Worm (Caenorhabditis elegans) whole organism, L1 larva: ENCODE measurements around the gene hsp-4.

Source experiments
- C04F5.9 ChIP-seq: sonication (generic microtip); optimal IDR thresholded peaks from 2 replicates; lab custom pipeline; 2016; ENCODE audit warnings: missing genetic modification characterization, missing compliant biosample characterization
- C16A3.4 ChIP-seq: fragments of 150-350 bp; optimal IDR thresholded peaks from 2 replicates; lab custom pipeline; 2014; ENCODE audit warnings: missing biosample characterization, missing genetic modification characterization
- F16B12.6 ChIP-seq: fragments of 150-350 bp; optimal IDR thresholded peaks from 2 replicates; lab custom pipeline; 2014; ENCODE audit warnings: missing biosample characterization, missing genetic modification characterization
- Y116A8C.19 ChIP-seq: sonication (generic microtip); optimal IDR thresholded peaks from 2 replicates; lab custom pipeline; 2016; ENCODE audit warnings: missing compliant biosample characterization, missing genetic modification characterization, borderline replicate concordance
- alr-1 ChIP-seq: fragments of 200-800 bp; sonication (Bioruptor generic); optimal IDR thresholded peaks from 2 replicates; lab custom pipeline; 2018; ENCODE audit warnings: borderline replicate concordance, mild to moderate bottlenecking, missing genetic modification characterization, missing compliant biosample characterization
- ceh-8 ChIP-seq: fragments of 200-800 bp; sonication (Bioruptor generic); optimal IDR thresholded peaks from 2 replicates; lab custom pipeline; 2018; ENCODE audit warnings: mild to moderate bottlenecking, missing genetic modification characterization, moderate library complexity, missing compliant biosample characterization
- ces-1 ChIP-seq: fragments of 150-350 bp; optimal IDR thresholded peaks from 2 replicates; lab custom pipeline; 2014; ENCODE audit warnings: missing biosample characterization, missing genetic modification reagents, missing genetic modification characterization
- dpl-1 ChIP-seq, 3 experiments: fragments of 150-350 bp in 2 of 3; sonication (generic microtip) in 1 of 3; optimal IDR thresholded peaks; 2 replicates each; lab custom pipeline; 2014 to 2017; ENCODE audit warnings: missing biosample characterization in 3 of 3, missing genetic modification characterization in 3 of 3, missing genetic modification reagents in 3 of 3
- dsc-1 ChIP-seq: sonication (generic microtip); optimal IDR thresholded peaks from 2 replicates; lab custom pipeline; 2016; ENCODE audit warnings: mild to moderate bottlenecking, missing genetic modification characterization, missing compliant biosample characterization
- efl-1 ChIP-seq, 4 experiments: fragments of 150-350 bp; optimal IDR thresholded peaks in 3 of 4; peaks in 1 of 4; 1 replicate in 1 of 4; 2 replicates in 3 of 4; lab custom pipeline; 2014; ENCODE audit warnings: missing biosample characterization in 2 of 4, missing genetic modification characterization in 2 of 4, missing genetic modification reagents in 2 of 4
- egl-27 ChIP-seq, 2 experiments: fragments of 150-350 bp in 1 of 2; sonication (generic microtip); optimal IDR thresholded peaks; 3 replicates each; lab custom pipeline; 2017 to 2018; ENCODE audit warnings: missing biosample characterization in 2 of 2, missing genetic modification characterization in 2 of 2, missing genetic modification reagents in 2 of 2
- elt-2 ChIP-seq: sonication (generic microtip); optimal IDR thresholded peaks from 2 replicates; lab custom pipeline; 2016; ENCODE audit warnings: missing genetic modification characterization, mild to moderate bottlenecking, inconsistent platforms, missing compliant biosample characterization, missing genetic modification reagents
- fkh-10 ChIP-seq: sonication (generic microtip); optimal IDR thresholded peaks from 2 replicates; lab custom pipeline; 2017; ENCODE audit warnings: missing biosample characterization, missing genetic modification reagents, missing genetic modification characterization
- grh-1 ChIP-seq: fragments of 200-800 bp; sonication (Bioruptor generic); IDR thresholded peaks from 2 replicates; pipeline ENCODE4 v1.3.6; 2022; ENCODE audit warnings: missing genetic modification reagents, missing genetic modification characterization, missing compliant biosample characterization
- hpl-2 ChIP-seq: fragments of 150-350 bp; optimal IDR thresholded peaks from 2 replicates; lab custom pipeline; 2014; ENCODE audit warnings: missing biosample characterization, missing genetic modification reagents, missing genetic modification characterization
- isw-1 ChIP-seq: fragments of 200-800 bp; sonication (Bioruptor generic); IDR thresholded peaks from 2 replicates; pipeline ENCODE4 v1.3.6; 2022; ENCODE audit warnings: missing genetic modification characterization, missing compliant biosample characterization
- lin-14 ChIP-seq: fragments of 200-800 bp; sonication (Bioruptor generic); optimal IDR thresholded peaks from 2 replicates; lab custom pipeline; 2018; ENCODE audit warnings: mild to moderate bottlenecking, missing genetic modification characterization, moderate library complexity, missing compliant biosample characterization
- lin-39 ChIP-seq: fragments of 150-350 bp; optimal IDR thresholded peaks from 2 replicates; lab custom pipeline; 2014; ENCODE audit warnings: missing biosample characterization, missing genetic modification reagents, missing genetic modification characterization
- lir-3 ChIP-seq: sonication (generic microtip); optimal IDR thresholded peaks from 2 replicates; lab custom pipeline; 2016; ENCODE audit warnings: mild to moderate bottlenecking, missing genetic modification characterization, moderate library complexity, missing compliant biosample characterization; ENCODE audit not compliant: poor library complexity
- lsy-2 ChIP-seq, 2 experiments: fragments of 150-350 bp; optimal IDR thresholded peaks; 2 replicates each; lab custom pipeline; 2014; ENCODE audit warnings: missing biosample characterization in 2 of 2, missing genetic modification characterization in 2 of 2
- mab-9 ChIP-seq: fragments of 200-800 bp; sonication (Bioruptor generic); IDR thresholded peaks from 2 replicates; pipeline ENCODE4 v1.3.6; 2022; ENCODE audit warnings: missing genetic modification reagents, missing genetic modification characterization, missing compliant biosample characterization
- mdl-1 ChIP-seq, 2 experiments: fragments of 150-350 bp; optimal IDR thresholded peaks; 2 replicates each; lab custom pipeline; 2014 to 2017; ENCODE audit warnings: missing biosample characterization in 2 of 2, missing genetic modification characterization in 2 of 2, inconsistent platforms in 1 of 2
- mef-2 ChIP-seq: fragments of 150-350 bp; optimal IDR thresholded peaks from 2 replicates; lab custom pipeline; 2014; ENCODE audit warnings: missing biosample characterization, missing genetic modification characterization
- nhr-11 ChIP-seq: fragments of 150-350 bp; optimal IDR thresholded peaks from 2 replicates; lab custom pipeline; 2014; ENCODE audit warnings: missing biosample characterization, missing genetic modification characterization
- nhr-237 ChIP-seq: fragments of 150-350 bp; optimal IDR thresholded peaks from 2 replicates; lab custom pipeline; 2014; ENCODE audit warnings: missing biosample characterization, missing genetic modification characterization
- nhr-47 ChIP-seq: sonication (generic microtip); optimal IDR thresholded peaks from 2 replicates; lab custom pipeline; 2016; ENCODE audit warnings: mild to moderate bottlenecking, missing genetic modification characterization, moderate library complexity, missing compliant biosample characterization
- nhr-76 ChIP-seq: sonication (generic microtip); optimal IDR thresholded peaks from 2 replicates; lab custom pipeline; 2017; ENCODE audit warnings: missing biosample characterization, missing genetic modification characterization
- nhr-85 ChIP-seq: sonication (generic microtip); peaks from one replicate; lab custom pipeline; 2016; ENCODE audit warnings: missing genetic modification characterization, inconsistent platforms, missing compliant biosample characterization
- pqm-1 ChIP-seq: sonication (generic microtip); optimal IDR thresholded peaks from 3 replicates; lab custom pipeline; 2017; ENCODE audit warnings: missing biosample characterization, missing genetic modification characterization
- rnt-1 ChIP-seq: sonication (generic microtip); optimal IDR thresholded peaks from 2 replicates; lab custom pipeline; 2016; ENCODE audit warnings: mild to moderate bottlenecking, missing genetic modification characterization, moderate library complexity, missing compliant biosample characterization
- snpc-4 ChIP-seq: fragments of 150-350 bp; optimal IDR thresholded peaks from 2 replicates; lab custom pipeline; 2014; ENCODE audit warnings: missing biosample characterization, missing genetic modification characterization
- snu-23 ChIP-seq: sonication (generic microtip); optimal IDR thresholded peaks from 2 replicates; lab custom pipeline; 2016; ENCODE audit warnings: missing genetic modification characterization, missing compliant biosample characterization
- sox-4 ChIP-seq: sonication (generic microtip); optimal IDR thresholded peaks from 2 replicates; lab custom pipeline; 2016; ENCODE audit warnings: missing genetic modification characterization, missing compliant biosample characterization
- sup-37 ChIP-seq: fragments of 200-800 bp; sonication (Bioruptor generic); optimal IDR thresholded peaks from 2 replicates; lab custom pipeline; 2018; ENCODE audit warnings: mild to moderate bottlenecking, missing genetic modification characterization, missing compliant biosample characterization
- tlp-1 ChIP-seq: fragments of 150-350 bp; optimal IDR thresholded peaks from 2 replicates; lab custom pipeline; 2014; ENCODE audit warnings: missing biosample characterization, missing genetic modification characterization
- unc-30 ChIP-seq: sonication (generic microtip); optimal IDR thresholded peaks from 2 replicates; lab custom pipeline; 2017; ENCODE audit warnings: missing biosample characterization, missing genetic modification characterization
- unc-98 ChIP-seq: fragments of 200-800 bp; sonication (Bioruptor generic); IDR thresholded peaks from 2 replicates; pipeline ENCODE4 v1.3.6; 2022; ENCODE audit warnings: missing genetic modification characterization, missing compliant biosample characterization
- xbp-1 ChIP-seq: sonication (generic microtip); optimal IDR thresholded peaks from 2 replicates; lab custom pipeline; 2016; ENCODE audit warnings: missing genetic modification characterization, missing compliant biosample characterization
- zip-4 ChIP-seq: fragments of 200-800 bp; sonication (Bioruptor generic); optimal IDR thresholded peaks from 2 replicates; lab custom pipeline; 2018; ENCODE audit warnings: mild to moderate bottlenecking, missing genetic modification characterization, moderate library complexity, missing compliant biosample characterization
- ztf-4 ChIP-seq: fragments of 150-350 bp; optimal IDR thresholded peaks from 2 replicates; lab custom pipeline; 2014; ENCODE audit warnings: missing biosample characterization, missing genetic modification characterization

The hsp-4 gene

ce11 chrII:7323317-7323716, 29.1 kb downstream of the hsp-4 start (continued):
- TF ChIP-seq sup-37 (GFP tag; lab: Kevin White, UChicago) (peak; percentile 29), mab-9 (no peak), C16A3.4 (tag; lab: Kevin White, UChicago) (peak; percentile 36), hpl-2 (no peak), fkh-10 (no peak)

ce11 chrII:7319471-7319870, 33.0 kb downstream of the hsp-4 start:
- TF ChIP-seq ztf-4 (no peak), snu-23 (GFP tag; lab: Kevin White, UChicago) (no peak), efl-1 (optimal IDR thresholded peaks at IDR 0.05; lab: Kevin White, UChicago) (no peak), efl-1 (GFP tag; optimal IDR thresholded peaks at IDR 0.05 in 1 of 2; lab: Kevin White, UChicago) (no peak), grh-1 (GFP tag; lab: Robert Waterston, UW) (no peak), F16B12.6 (tag; lab: Kevin White, UChicago) (no peak), pqm-1 (tag; lab: Kevin White, UChicago) (no peak), dpl-1 (GFP tag; optimal IDR thresholded peaks at IDR 0.05; lab: Kevin White, UChicago) (no peak), nhr-11 (tag; lab: Kevin White, UChicago) (no peak), lir-3 (no peak), mef-2 (tag; lab: Kevin White, UChicago) (no peak), ceh-8 (GFP tag; lab: Kevin White, UChicago) (no peak), mdl-1 (tag; optimal IDR thresholded peaks at IDR 0.05; lab: Kevin White, UChicago) (no peak), unc-98 (no peak), lin-39 (tag; lab: Kevin White, UChicago) (no peak), tlp-1 (no peak), snpc-4 (tag; lab: Kevin White, UChicago) (no peak), lsy-2 (tag; optimal IDR thresholded peaks at IDR 0.05; lab: Kevin White, UChicago) (no peak), alr-1 (tag; lab: Kevin White, UChicago) (no peak), elt-2 (tag; lab: Kevin White, UChicago) (no peak), dsc-1 (tag; lab: Kevin White, UChicago) (no peak)
- TF ChIP-seq, all 84 proteins: peak for 0

- TF ChIP-seq mdl-1 (tag; optimal IDR thresholded peaks at IDR 0.05; lab: Kevin White, UChicago) (no peak), zip-4 (GFP tag; lab: Kevin White, UChicago) (no peak)
- TF ChIP-seq, all 84 proteins: peak for 0
Observed at ce11 chrII:7317468-7317867, 35.0 kb downstream of the hsp-4 start, which contains the start of gene F21D12.2. F21D12.2 (plus strand) TSS chrII:7317768.

ce11 chrII:7314083-7314482, 38.4 kb downstream of the hsp-4 start, which contains the start of gene F45E12.6:
F45E12.6 (minus strand) TSS chrII:7314183.
- no peak for TF ChIP-seq xbp-1 (tag; lab: Kevin White, UChicago)
- no peak for TF ChIP-seq tlp-1
- TF ChIP-seq unc-30 (tag; lab: Kevin White, UChicago), result no peak
- no peak for TF ChIP-seq elt-2 (tag; lab: Kevin White, UChicago)
- TF ChIP-seq ceh-8 (GFP tag; lab: Kevin White, UChicago), result no peak
- TF ChIP-seq Y116A8C.19 (tag; lab: Kevin White, UChicago), result no peak
- no peak for TF ChIP-seq nhr-47 (tag; lab: Kevin White, UChicago)
- no peak for TF ChIP-seq egl-27 (tag; optimal IDR thresholded peaks at IDR 0.05; lab: Kevin White, UChicago)
- TF ChIP-seq nhr-76 (tag; lab: Kevin White, UChicago), result no peak
- no peak for TF ChIP-seq rnt-1 (tag; lab: Kevin White, UChicago)
- TF ChIP-seq C04F5.9 (tag; lab: Kevin White, UChicago), result no peak
- TF ChIP-seq hpl-2, result no peak
- TF ChIP-seq isw-1 (GFP tag; lab: Robert Waterston, UW), result no peak
- no peak for TF ChIP-seq sox-4 (tag; lab: Kevin White, UChicago)
- TF ChIP-seq mab-9, result no peak
- TF ChIP-seq nhr-237 (tag; lab: Kevin White, UChicago), result no peak
- no peak for TF ChIP-seq nhr-85 (tag; lab: Kevin White, UChicago)
- TF ChIP-seq lin-14 (GFP tag; lab: Kevin White, UChicago), result no peak
- TF ChIP-seq ces-1 (GFP tag; lab: Kevin White, UChicago), result no peak
